Worm (Caenorhabditis elegans) whole organism, young adult: ENCODE data around the gene tsp-20.

ENCODE experiments used
- C17E4.6 ChIP-seq: fragments of 200-800 bp; sonication (Bioruptor generic); IDR thresholded peaks from 2 replicates; pipeline ENCODE4 v1.3.6; 2022; ENCODE audit warnings: missing genetic modification reagents, missing genetic modification characterization, missing compliant biosample characterization
- F39B2.1 ChIP-seq: fragments of 200-800 bp; sonication (Bioruptor generic); IDR thresholded peaks from 2 replicates; pipeline ENCODE4 v1.3.6; 2022; ENCODE audit warnings: missing genetic modification reagents, missing genetic modification characterization, missing compliant biosample characterization
- F52B5.7 ChIP-seq: sonication (generic microtip); optimal IDR thresholded peaks from 2 replicates; lab custom pipeline; 2016; ENCODE audit warnings: mild to moderate bottlenecking, missing genetic modification characterization, missing compliant biosample characterization
- F55B11.4 ChIP-seq: sonication (generic microtip); optimal IDR thresholded peaks from 2 replicates; lab custom pipeline; 2016; ENCODE audit warnings: missing compliant biosample characterization, missing genetic modification characterization, borderline replicate concordance; ENCODE audit not compliant: insufficient read depth
- Y53G8AR.9 ChIP-seq: fragments of 200-800 bp; sonication (Bioruptor generic); conservative IDR thresholded peaks from 2 replicates; pipeline ENCODE4 v1.3.6; 2022; ENCODE audit warnings: missing genetic modification reagents, missing genetic modification characterization, missing compliant biosample characterization
- aptf-2 ChIP-seq: fragments of 200-800 bp; sonication (Bioruptor generic); conservative IDR thresholded peaks from 2 replicates; pipeline ENCODE4 v1.3.6; 2022; ENCODE audit warnings: missing genetic modification reagents, missing genetic modification characterization, missing compliant biosample characterization
- aptf-3 ChIP-seq: fragments of 200-800 bp; sonication (Bioruptor generic); IDR thresholded peaks from 2 replicates; pipeline ENCODE4 v1.3.6; 2022; ENCODE audit warnings: missing genetic modification characterization, missing compliant biosample characterization
- attf-5 ChIP-seq: fragments of 200-800 bp; sonication (Bioruptor generic); optimal IDR thresholded peaks from 2 replicates; lab custom pipeline; 2018; ENCODE audit warnings: mild to moderate bottlenecking, missing genetic modification characterization, missing compliant biosample characterization
- cebp-1 ChIP-seq, 2 experiments: fragments of 200-800 bp in 1 of 2; sonication (Bioruptor generic) in 1 of 2; sonication (generic microtip) in 1 of 2; IDR thresholded peaks in 1 of 2; optimal IDR thresholded peaks in 1 of 2; 2 replicates each; pipeline versions ENCODE4 v1.3.6 to Lab custom; 2017 to 2022; ENCODE audit warnings: missing compliant biosample characterization in 2 of 2, missing genetic modification characterization in 2 of 2, mild to moderate bottlenecking in 1 of 2, missing genetic modification reagents in 1 of 2, moderate library complexity in 1 of 2
- ceh-40 ChIP-seq: fragments of 200-800 bp; sonication (Bioruptor generic); IDR thresholded peaks from 2 replicates; pipeline ENCODE4 v1.3.6; 2022; ENCODE audit warnings: missing genetic modification characterization, missing compliant biosample characterization
- ceh-58 ChIP-seq: fragments of 200-800 bp; sonication (Bioruptor generic); IDR thresholded peaks from 2 replicates; pipeline ENCODE4 v1.3.6; 2022; ENCODE audit warnings: missing genetic modification characterization, missing compliant biosample characterization
- dox-1 ChIP-seq: fragments of 200-800 bp; sonication (Bioruptor generic); IDR thresholded peaks from 2 replicates; pipeline ENCODE4 v1.3.6; 2022; ENCODE audit warnings: missing genetic modification reagents, missing genetic modification characterization, missing compliant biosample characterization
- egl-44 ChIP-seq: fragments of 200-800 bp; sonication (Bioruptor generic); IDR thresholded peaks from 2 replicates; pipeline ENCODE4 v1.3.6; 2022; ENCODE audit warnings: missing genetic modification reagents, missing genetic modification characterization, missing compliant biosample characterization
- ekl-4 ChIP-seq: fragments of 200-800 bp; sonication (Bioruptor generic); IDR thresholded peaks from 2 replicates; pipeline ENCODE4 v1.3.6; 2022; ENCODE audit warnings: missing genetic modification reagents, missing genetic modification characterization, missing compliant biosample characterization
- him-1 ChIP-seq: sonication (generic microtip); optimal IDR thresholded peaks from 2 replicates; lab custom pipeline; 2016; ENCODE audit warnings: missing genotype, missing genetic modification reagents, missing genetic modification characterization, missing compliant biosample characterization
- hlh-12 ChIP-seq: sonication (generic microtip); optimal IDR thresholded peaks from 2 replicates; lab custom pipeline; 2016; ENCODE audit warnings: missing genetic modification characterization, missing compliant biosample characterization
- hmg-20 ChIP-seq: fragments of 200-800 bp; sonication (Bioruptor generic); IDR thresholded peaks from 2 replicates; pipeline ENCODE4 v1.3.6; 2022; ENCODE audit warnings: missing genetic modification reagents, missing genetic modification characterization, missing compliant biosample characterization
- let-607 ChIP-seq, 2 experiments: fragments of 200-800 bp in 1 of 2; sonication (Bioruptor generic) in 1 of 2; sonication (generic microtip) in 1 of 2; optimal IDR thresholded peaks; 2 replicates each; lab custom pipeline; 2016 to 2018; ENCODE audit warnings: mild to moderate bottlenecking in 2 of 2, missing compliant biosample characterization in 2 of 2, missing genetic modification characterization in 2 of 2, moderate library complexity in 2 of 2, missing genotype in 1 of 2
- lin-35 ChIP-seq, 3 experiments: fragments of 150-350 bp in 2 of 3; sonication (generic microtip) in 1 of 3; optimal IDR thresholded peaks; 2 replicates each; lab custom pipeline; 2014 to 2018; ENCODE audit warnings: missing biosample characterization in 3 of 3, missing genetic modification characterization in 3 of 3, missing genetic modification reagents in 3 of 3
- lin-54 ChIP-seq: fragments of 200-800 bp; sonication (Bioruptor generic); optimal IDR thresholded peaks from 2 replicates; lab custom pipeline; 2018; ENCODE audit warnings: mild to moderate bottlenecking, missing genetic modification characterization, missing compliant biosample characterization
- lir-1 ChIP-seq: fragments of 200-800 bp; sonication (Bioruptor generic); conservative IDR thresholded peaks from 2 replicates; pipeline ENCODE4 v1.3.6; 2022; ENCODE audit warnings: missing genetic modification reagents, missing genetic modification characterization, missing compliant biosample characterization
- nfyb-1 ChIP-seq: fragments of 200-800 bp; sonication (Bioruptor generic); IDR thresholded peaks from 2 replicates; pipeline ENCODE4 v1.3.6; 2022; ENCODE audit warnings: missing genetic modification reagents, missing genetic modification characterization, missing compliant biosample characterization
- nhr-120 ChIP-seq: fragments of 200-800 bp; sonication (Bioruptor generic); IDR thresholded peaks from 2 replicates; pipeline ENCODE4 v1.3.6; 2022; ENCODE audit warnings: missing genetic modification characterization, missing compliant biosample characterization
- nhr-27 ChIP-seq: fragments of 200-800 bp; sonication (Bioruptor generic); optimal IDR thresholded peaks from 2 replicates; lab custom pipeline; 2018; ENCODE audit warnings: mild to moderate bottlenecking, missing genetic modification characterization, moderate library complexity, missing compliant biosample characterization
- nhr-80 ChIP-seq: sonication (generic microtip); optimal IDR thresholded peaks from 2 replicates; lab custom pipeline; 2016; ENCODE audit warnings: missing genetic modification characterization, missing compliant biosample characterization
- snpc-3.4 ChIP-seq: sonication (generic microtip); optimal IDR thresholded peaks from 2 replicates; lab custom pipeline; 2017; ENCODE audit warnings: missing genetic modification characterization, mild to moderate bottlenecking, missing compliant biosample characterization, antibody characterized with exemption, moderate library complexity, missing genotype, missing genetic modification reagents
- snpc-4 ChIP-seq, 5 experiments: fragments of 150-350 bp in 1 of 5; sonication (generic microtip) in 4 of 5; optimal IDR thresholded peaks; 2 replicates each; lab custom pipeline; 2014 to 2018; ENCODE audit warnings: missing genetic modification characterization in 5 of 5, missing biosample characterization in 3 of 5, antibody characterized with exemption in 2 of 5, mild to moderate bottlenecking in 2 of 5, missing compliant biosample characterization in 2 of 5, missing genotype in 2 of 5, moderate library complexity in 2 of 5, missing genetic modification reagents in 1 of 5
- tbp1 ChIP-seq: fragments of 200-800 bp; sonication (Bioruptor generic); optimal IDR thresholded peaks from 2 replicates; lab custom pipeline; 2018; ENCODE audit warnings: mild to moderate bottlenecking, missing genetic modification characterization, missing compliant biosample characterization
- unc-62 ChIP-seq: fragments of 150-350 bp; optimal IDR thresholded peaks from 2 replicates; lab custom pipeline; 2014; ENCODE audit warnings: missing biosample characterization, missing genetic modification reagents, missing genetic modification characterization
- zfh-2 ChIP-seq: fragments of 200-800 bp; sonication (Bioruptor generic); conservative IDR thresholded peaks from 2 replicates; pipeline ENCODE4 v1.3.6; 2022; ENCODE audit warnings: missing genetic modification reagents, missing genetic modification characterization, missing compliant biosample characterization
- zim-3 ChIP-seq: sonication (generic microtip); optimal IDR thresholded peaks from 2 replicates; lab custom pipeline; 2017; ENCODE audit warnings: mild to moderate bottlenecking, missing genetic modification characterization, moderate library complexity, missing compliant biosample characterization
- ztf-22 ChIP-seq: fragments of 200-800 bp; sonication (Bioruptor generic); optimal IDR thresholded peaks from 2 replicates; lab custom pipeline; 2018; ENCODE audit warnings: mild to moderate bottlenecking, missing genetic modification characterization, moderate library complexity, missing compliant biosample characterization
- ztf-25 ChIP-seq: fragments of 200-800 bp; sonication (Bioruptor generic); IDR thresholded peaks from 2 replicates; pipeline ENCODE4 v1.3.6; 2022; ENCODE audit warnings: missing genetic modification reagents, missing genetic modification characterization, missing compliant biosample characterization
- ztf-26 ChIP-seq: sonication (generic microtip); optimal IDR thresholded peaks from 2 replicates; lab custom pipeline; 2017; ENCODE audit warnings: missing genetic modification characterization, missing compliant biosample characterization

Gene tsp-20

DNA sequence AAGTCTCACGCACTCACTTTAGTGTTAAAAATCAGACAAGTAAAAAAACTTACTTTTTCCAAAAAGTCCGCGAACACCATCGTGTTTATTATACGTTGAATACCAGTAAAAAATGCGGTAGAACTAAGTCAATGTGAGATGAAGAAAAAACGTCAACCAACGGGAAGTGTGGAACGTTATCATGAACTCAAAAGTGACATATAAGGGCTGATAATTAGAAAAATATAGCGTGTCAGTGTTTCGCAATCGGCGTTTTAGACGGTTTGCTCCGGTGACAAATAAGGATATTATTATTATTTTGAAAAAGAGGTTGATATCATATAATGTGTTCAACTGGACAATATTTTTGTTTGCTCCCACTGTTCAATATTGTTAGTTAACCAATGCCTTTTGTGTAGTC, 28.9 kb downstream of the tsp-20 start (continued):
- TF ChIP-seq F55B11.4 (tag; lab: Kevin White, UChicago) = no peak
- TF ChIP-seq lin-35 (GFP tag; optimal IDR thresholded peaks at IDR 0.05; lab: Kevin White, UChicago) = no peak
- no peak for TF ChIP-seq lin-54 (GFP tag; lab: Kevin White, UChicago)
- no peak for TF ChIP-seq F52B5.7 (tag; lab: Kevin White, UChicago)
- no peak for TF ChIP-seq C17E4.6
- TF ChIP-seq dox-1 (GFP tag; lab: Robert Waterston, UW) = peak; percentile 65
- TF ChIP-seq zim-3 (tag; lab: Kevin White, UChicago) = no peak
- TF ChIP-seq nhr-27 (tag; lab: Kevin White, UChicago) = no peak
- TF ChIP-seq hlh-12 = no peak
- TF ChIP-seq F39B2.1 (GFP tag; lab: Robert Waterston, UW) = no peak
- TF ChIP-seq snpc-3.4 (tag; lab: Kevin White, UChicago) = no peak
- no peak for TF ChIP-seq ztf-22
- TF ChIP-seq tbp1 (GFP tag; lab: Kevin White, UChicago) = no peak
- TF ChIP-seq, all 124 proteins: peak for 4

DNA sequence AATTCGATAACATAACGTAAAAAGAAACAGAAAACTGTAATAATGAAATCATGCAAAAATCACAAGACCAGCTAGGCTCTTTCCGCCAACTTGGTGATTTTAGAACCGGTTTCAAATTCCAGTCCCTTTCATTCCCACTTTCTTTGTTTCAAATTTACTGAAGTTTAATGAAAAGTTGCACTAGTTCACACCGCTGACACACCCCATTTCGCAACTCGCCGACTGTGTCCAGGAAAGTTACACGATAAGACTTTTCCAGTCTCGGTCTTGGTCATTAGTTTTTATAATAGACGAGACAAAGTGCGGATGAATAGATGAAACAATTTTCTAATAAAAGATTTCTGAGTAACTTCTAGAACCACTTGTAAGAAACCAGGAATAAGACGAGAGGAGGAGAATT, 29.9 kb downstream of the tsp-20 start:
- TF ChIP-seq unc-62 = no peak
- TF ChIP-seq cebp-1 (GFP tag; IDR thresholded peaks at IDR 0.05; lab: Robert Waterston, UW) = peak; percentile 57; the same call in 1 of the 2 replicates
- TF ChIP-seq cebp-1 (tag; optimal IDR thresholded peaks at IDR 0.05; lab: Kevin White, UChicago) = peak; percentile 77
- peak; percentile 51 for TF ChIP-seq nhr-80 (tag; lab: Kevin White, UChicago)
- TF ChIP-seq, all 124 proteins: peak for 2

DNA sequence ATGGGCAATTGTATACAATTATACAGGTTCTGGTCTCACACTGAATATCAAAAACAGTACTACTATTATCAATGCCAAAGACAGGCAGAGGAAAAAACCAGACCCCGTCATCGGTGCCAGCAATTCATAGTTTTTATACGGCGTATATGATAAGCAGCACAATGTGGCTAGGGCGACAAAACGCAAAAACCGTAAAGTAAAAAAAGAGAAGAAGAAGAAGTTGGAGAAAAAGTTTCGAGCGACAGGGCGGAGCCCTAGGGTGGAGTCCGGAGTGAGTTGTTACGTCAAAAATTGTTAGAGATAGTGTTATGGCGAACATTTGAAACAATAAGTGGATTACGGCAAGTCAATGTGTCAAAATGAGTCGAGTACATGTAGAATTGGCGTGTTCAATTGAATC, 32.2 kb downstream of the tsp-20 start:
- TF ChIP-seq let-607 (tag; optimal IDR thresholded peaks at IDR 0.05; lab: Kevin White, UChicago) = peak; percentile 40 to 52
- TF ChIP-seq ztf-25 (GFP tag; lab: Robert Waterston, UW) = no peak
- TF ChIP-seq C17E4.6 = no peak
- peak; percentile 48; the same call in 1 of the 2 replicates for TF ChIP-seq dox-1 (GFP tag; lab: Robert Waterston, UW)
- peak; percentile 83 for TF ChIP-seq nhr-80 (tag; lab: Kevin White, UChicago)
- TF ChIP-seq, all 124 proteins: peak for 3

DNA sequence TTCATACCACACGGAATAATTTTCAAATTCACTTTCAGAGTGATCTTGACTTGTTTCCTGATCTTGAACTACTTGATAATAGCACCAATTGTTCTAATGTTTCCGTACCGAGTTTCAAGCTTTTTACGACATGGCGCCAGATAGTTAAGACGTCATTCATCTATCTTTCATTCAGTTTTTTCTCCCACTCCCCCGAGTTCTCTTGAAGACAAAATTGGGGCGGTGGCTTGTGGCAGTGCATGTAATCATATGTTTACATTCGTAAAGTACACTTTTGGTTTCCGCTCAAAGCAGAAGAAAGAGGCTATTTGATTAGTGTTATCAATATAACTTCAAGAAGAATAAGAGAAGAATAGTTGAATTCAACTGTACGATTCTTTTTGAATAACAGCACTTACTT, 34.3 kb downstream of the tsp-20 start:
- TF ChIP-seq nhr-80 (tag; lab: Kevin White, UChicago) (peak; percentile 68), snpc-4 (GFP tag; optimal IDR thresholded peaks at IDR 0.05; lab: Kevin White, UChicago) (no peak), snpc-4 (tag; optimal IDR thresholded peaks at IDR 0.05; lab: Kevin White, UChicago) (no peak)
- TF ChIP-seq, all 124 proteins: peak for 1

DNA sequence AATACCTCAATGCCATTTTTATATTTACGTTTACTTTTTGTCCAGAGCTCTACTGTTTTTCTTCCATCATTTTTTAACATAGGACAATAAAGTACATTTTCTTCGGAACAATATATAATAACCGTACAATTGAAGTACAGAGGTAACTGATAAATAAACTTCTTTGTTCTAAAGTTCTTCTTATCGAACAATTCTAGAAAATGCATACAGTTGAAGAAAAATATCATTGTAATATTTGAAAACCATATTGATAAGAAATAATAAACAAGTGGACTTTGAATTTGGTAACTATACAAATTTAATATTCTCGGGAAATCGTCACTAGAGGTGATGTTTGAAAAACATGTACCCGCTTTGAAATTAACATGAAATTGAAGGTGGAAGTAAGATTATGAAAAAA, 37.2 kb downstream of the tsp-20 start:
- 0 out of 2 replicates have a peak, but pooled peaks have one; percentile 3 for TF ChIP-seq Y53G8AR.9 (GFP tag; lab: Robert Waterston, UW)
- TF ChIP-seq attf-5 (GFP tag; lab: Kevin White, UChicago) = no peak
- TF ChIP-seq, all 124 proteins: peak for 1

DNA sequence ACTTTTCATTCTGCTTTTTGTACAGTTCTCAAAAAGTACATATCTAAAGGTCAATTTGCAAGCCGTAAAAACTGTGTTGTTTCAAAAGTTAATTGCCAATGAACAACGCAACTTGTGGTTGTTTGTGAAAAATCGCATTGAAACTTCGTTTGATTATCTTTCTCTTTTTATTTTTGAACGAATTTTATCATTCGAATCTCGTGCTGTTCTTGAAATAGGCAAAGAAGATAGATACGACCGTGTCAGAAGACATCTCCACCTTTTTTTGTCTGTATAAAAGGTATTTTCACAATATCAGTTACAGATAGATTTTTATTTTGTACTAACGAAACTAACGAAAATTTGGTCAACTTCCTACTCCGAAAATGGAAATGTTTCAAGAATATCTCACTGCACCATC, 39.4 kb downstream of the tsp-20 start, which contains the start of gene C49F5.7:
TSS of gene C49F5.7 (plus strand) at position 301 of the 400 bp plus-strand sequence.
- TF ChIP-seq lin-35 (GFP tag; optimal IDR thresholded peaks at IDR 0.05; lab: Kevin White, UChicago) = no peak
- no peak for TF ChIP-seq nfyb-1 (GFP tag; lab: Robert Waterston, UW)
- TF ChIP-seq nhr-120 (GFP tag; lab: Robert Waterston, UW) = no peak
- no peak for TF ChIP-seq aptf-2 (GFP tag; lab: Robert Waterston, UW)
- TF ChIP-seq hmg-20 (GFP tag; lab: Robert Waterston, UW) = no peak
- TF ChIP-seq nhr-80 (tag; lab: Kevin White, UChicago) = no peak
- no peak for TF ChIP-seq F52B5.7 (tag; lab: Kevin White, UChicago)
- no peak for TF ChIP-seq him-1 (tag; lab: Kevin White, UChicago)
- no peak for TF ChIP-seq ztf-26 (tag; lab: Kevin White, UChicago)
- no peak for TF ChIP-seq egl-44 (GFP tag; lab: Robert Waterston, UW)
- no peak for TF ChIP-seq ceh-40 (GFP tag; lab: Robert Waterston, UW)
- TF ChIP-seq ekl-4 (GFP tag; lab: Robert Waterston, UW) = no peak
- no peak for TF ChIP-seq aptf-3 (GFP tag; lab: Robert Waterston, UW)
- no peak for TF ChIP-seq let-607 (tag; optimal IDR thresholded peaks at IDR 0.05; lab: Kevin White, UChicago)
- TF ChIP-seq ceh-58 (GFP tag; lab: Robert Waterston, UW) = no peak
- no peak for TF ChIP-seq zfh-2
- no peak for TF ChIP-seq lir-1 (GFP tag; lab: Robert Waterston, UW)
